Fruit fly (Drosophila melanogaster) whole organism: ENCODE results near the gene CG11342.

ENCODE experiments used
- Dll ChIP-seq: fragments of >200 bp; optimal IDR thresholded peaks from 2 replicates; lab custom pipeline; 2017
- pan ChIP-seq: fragments of >200 bp; optimal IDR thresholded peaks from 2 replicates; lab custom pipeline; 2017
- psq ChIP-seq: fragments of >200 bp; optimal IDR thresholded peaks from 2 replicates; lab custom pipeline; 2017

- TF ChIP-seq Dll: no peak
- no peak for TF ChIP-seq pan (lab: Kevin White, UChicago)
- no peak for TF ChIP-seq psq (lab: Kevin White, UChicago)
These were observed 48.3 kb downstream of the CG11342 start, which contains the start of gene PMP34 for dm6 chr3L:4318677-4319580.
